Worm (Caenorhabditis elegans): ENCODE data around the gene acp-6.

- TF ChIP-seq hnd-1 (tag; optimal IDR thresholded peaks at IDR 0.05) = no peak
- no peak for TF ChIP-seq ama-1 (optimal IDR thresholded peaks at IDR 0.05)
- TF ChIP-seq pes-1 (GFP tag; IDR thresholded peaks at IDR 0.05) = no peak
- TF ChIP-seq F13C5.2 (tag; optimal IDR thresholded peaks at IDR 0.05) = no peak
- TF ChIP-seq ceh-13 (GFP tag; optimal IDR thresholded peaks at IDR 0.05) = no peak
- no peak for TF ChIP-seq hmg-4 (GFP tag; optimal IDR thresholded peaks at IDR 0.05)
- no peak for TF ChIP-seq tra-4 (tag; optimal IDR thresholded peaks at IDR 0.05)
- TF ChIP-seq flt-1 (GFP tag; IDR thresholded peaks at IDR 0.05) = no peak
- TF ChIP-seq aly-1 (tag; optimal IDR thresholded peaks at IDR 0.05) = no peak
- no peak for TF ChIP-seq hmbx-1 (tag; optimal IDR thresholded peaks at IDR 0.05)
- no peak for TF ChIP-seq sea-1 (GFP tag; conservative IDR thresholded peaks at IDR 0.05)
- no peak for TF ChIP-seq tbx-11 (GFP tag; IDR thresholded peaks at IDR 0.05)
- TF ChIP-seq scrt-1 (GFP tag; IDR thresholded peaks at IDR 0.05) = no peak
These were observed 32.6 kb downstream of the acp-6 start for ce11 chrIV:6393329-6393728.
